Fruit fly (Drosophila melanogaster) whole organism, embryonic: ENCODE data around the gene ATPsynB.
A peak's percentile ranks its signal among the peaks of the same experiment; 100 is the strongest.

Source experiments
- Aef1 ChIP-seq: fragments of 200-800 bp; sonication (Bioruptor generic); IDR thresholded peaks from 3 replicates; pipeline ENCODE4 v1.3.6; 2022; ENCODE audit warnings: missing biosample characterization, missing genetic modification characterization
- Blimp-1 ChIP-seq: fragments of 200-800 bp; sonication (Bioruptor generic); optimal IDR thresholded peaks from 3 replicates; lab custom pipeline; 2018; ENCODE audit warnings: missing biosample characterization, missing genetic modification characterization, mild to moderate bottlenecking, moderate library complexity, missing genetic modification reagents
- CG10209 ChIP-seq: fragments of 200-800 bp; sonication (Bioruptor generic); optimal IDR thresholded peaks from 3 replicates; lab custom pipeline; 2017; ENCODE audit warnings: missing biosample characterization, mild to moderate bottlenecking, missing genetic modification characterization, missing genetic modification reagents
- CG1024 ChIP-seq: fragments of 200-800 bp; sonication (Bioruptor generic); IDR thresholded peaks from 2 replicates; pipeline ENCODE4 v1.3.6; 2022; ENCODE audit warnings: missing biosample characterization, missing genetic modification characterization
- CG10565 ChIP-seq: fragments of 200-800 bp; sonication (Bioruptor generic); optimal IDR thresholded peaks from 3 replicates; lab custom pipeline; 2016; ENCODE audit warnings: missing biosample characterization, mild to moderate bottlenecking, missing genetic modification characterization
- CG11696 ChIP-seq: fragments of 200-800 bp; sonication (Bioruptor generic); IDR thresholded peaks from 2 replicates; pipeline ENCODE4 v1.3.6; 2022; ENCODE audit warnings: missing biosample characterization, missing genetic modification characterization
- CG12104 ChIP-seq: fragments of 200-800 bp; sonication (Bioruptor generic); optimal IDR thresholded peaks from 3 replicates; lab custom pipeline; 2016; ENCODE audit warnings: missing biosample characterization, missing genetic modification characterization
- CG12219 ChIP-seq: fragments of 200-800 bp; sonication (Bioruptor generic); optimal IDR thresholded peaks from 3 replicates; lab custom pipeline; 2018; ENCODE audit warnings: missing biosample characterization, mild to moderate bottlenecking, missing genetic modification characterization
- CG12659 ChIP-seq: fragments of 200-800 bp; sonication (Bioruptor generic); optimal IDR thresholded peaks from 3 replicates; lab custom pipeline; 2017; ENCODE audit warnings: mild to moderate bottlenecking, missing biosample characterization, missing genetic modification reagents, missing genetic modification characterization
- CG15696 ChIP-seq: fragments of 200-800 bp; sonication (Bioruptor generic); optimal IDR thresholded peaks from 2 replicates; lab custom pipeline; 2019; ENCODE audit warnings: missing biosample characterization, mild to moderate bottlenecking, missing genetic modification characterization, moderate library complexity
- CG17385 ChIP-seq: fragments of 200-800 bp; sonication (Bioruptor generic); optimal IDR thresholded peaks from 3 replicates; lab custom pipeline; 2018; ENCODE audit warnings: missing biosample characterization, mild to moderate bottlenecking, missing genetic modification characterization
- CG18262 ChIP-seq: fragments of 200-800 bp; optimal IDR thresholded peaks from 3 replicates; lab custom pipeline; 2019; ENCODE audit warnings: missing biosample characterization, mild to moderate bottlenecking, missing genetic modification characterization, moderate library complexity
- CG2889 ChIP-seq: fragments of 200-800 bp; sonication (Bioruptor generic); IDR thresholded peaks from 3 replicates; pipeline ENCODE4 v1.3.6; 2022; ENCODE audit warnings: missing biosample characterization, missing genetic modification characterization
- CG3847 ChIP-seq: fragments of 200-800 bp; sonication (Bioruptor generic); IDR thresholded peaks from 2 replicates; pipeline ENCODE4 v1.3.6; 2022; ENCODE audit warnings: missing biosample characterization, missing genetic modification characterization
- CG4424 ChIP-seq: fragments of 200-800 bp; sonication (Bioruptor generic); optimal IDR thresholded peaks from 3 replicates; lab custom pipeline; 2016; ENCODE audit warnings: missing biosample characterization, missing genetic modification characterization
- CG4617 ChIP-seq: fragments of 200-800 bp; sonication (Bioruptor generic); optimal IDR thresholded peaks from 3 replicates; lab custom pipeline; 2016; ENCODE audit warnings: missing biosample characterization, missing genetic modification characterization, borderline replicate concordance
- CG6175 ChIP-seq: fragments of 200-800 bp; sonication (Bioruptor generic); IDR thresholded peaks from 3 replicates; pipeline ENCODE4 v1.3.6; 2022; ENCODE audit warnings: missing biosample characterization, missing genetic modification characterization
- CG7963 ChIP-seq: fragments of 200-800 bp; sonication (Bioruptor generic); IDR thresholded peaks from 3 replicates; pipeline ENCODE4 v1.3.6; 2022; ENCODE audit warnings: missing biosample characterization, missing genetic modification characterization; ENCODE audit not compliant: partially characterized antibody
- CG8478 ChIP-seq: fragments of >200 bp; optimal IDR thresholded peaks from 2 replicates; lab custom pipeline; 2018
- CG9609 ChIP-seq: fragments of 200-800 bp; sonication (Bioruptor generic); optimal IDR thresholded peaks from 3 replicates; lab custom pipeline; 2016; ENCODE audit warnings: missing biosample characterization, missing genetic modification characterization
- CG9817 ChIP-seq: fragments of 200-800 bp; sonication (Bioruptor generic); optimal IDR thresholded peaks from 2 replicates; lab custom pipeline; 2018; ENCODE audit warnings: missing biosample characterization, mild to moderate bottlenecking, missing genetic modification characterization, moderate library complexity
- D19A ChIP-seq: fragments of 200-800 bp; optimal IDR thresholded peaks from 3 replicates; lab custom pipeline; 2019; ENCODE audit warnings: missing biosample characterization, mild to moderate bottlenecking, missing genetic modification characterization, moderate library complexity
- Doc2 ChIP-seq: fragments of 200-800 bp; sonication (Bioruptor generic); IDR thresholded peaks from 2 replicates; pipeline ENCODE4 v1.3.6; 2022; ENCODE audit warnings: missing biosample characterization, missing genetic modification characterization
- Ets65A ChIP-seq: fragments of 200-800 bp; sonication (Bioruptor generic); peaks from one replicate; lab custom pipeline; 2016; ENCODE audit warnings: missing biosample characterization, missing genetic modification characterization
- Ets97D ChIP-seq: fragments of 200-800 bp; sonication (Bioruptor generic); optimal IDR thresholded peaks from 3 replicates; lab custom pipeline; 2016; ENCODE audit warnings: missing biosample characterization, missing genetic modification characterization
- Lim3 ChIP-seq: fragments of 200-800 bp; sonication (Bioruptor generic); IDR thresholded peaks from 2 replicates; pipeline ENCODE4 v1.3.6; 2022; ENCODE audit warnings: missing biosample characterization, missing genetic modification characterization
- Med ChIP-seq: fragments of 200-800 bp; sonication (Bioruptor generic); peaks from one replicate; lab custom pipeline; 2016; ENCODE audit warnings: missing biosample characterization, missing genetic modification characterization, mild to moderate bottlenecking, inconsistent platforms, moderate library complexity
- Mes4 ChIP-seq: fragments of 200-800 bp; sonication (Bioruptor generic); optimal IDR thresholded peaks from 2 replicates; lab custom pipeline; 2016; ENCODE audit warnings: missing biosample characterization, missing genetic modification characterization
- NFAT ChIP-seq: fragments of 200-800 bp; sonication (Bioruptor generic); IDR thresholded peaks from 2 replicates; pipeline ENCODE4 v1.3.6; 2022; ENCODE audit warnings: missing biosample characterization, missing genetic modification characterization
- Oaz ChIP-seq: fragments of 200-800 bp; sonication (Bioruptor generic); IDR thresholded peaks from 2 replicates; pipeline ENCODE4 v1.3.6; 2022; ENCODE audit warnings: missing biosample characterization, missing genetic modification characterization
- Pdp1 ChIP-seq, 2 experiments: fragments of 200-800 bp; sonication (Bioruptor generic); optimal IDR thresholded peaks; 3 replicates each; lab custom pipeline; 2016; ENCODE audit warnings: missing biosample characterization in 2 of 2, missing genetic modification characterization in 2 of 2, mild to moderate bottlenecking in 1 of 2, moderate library complexity in 1 of 2
- Sox102F ChIP-seq: fragments of 200-800 bp; sonication (Bioruptor generic); optimal IDR thresholded peaks from 2 replicates; lab custom pipeline; 2018; ENCODE audit warnings: missing biosample characterization, mild to moderate bottlenecking, missing genetic modification characterization, moderate library complexity
- Spps ChIP-seq: fragments of 200-800 bp; sonication (Bioruptor generic); optimal IDR thresholded peaks from 2 replicates; lab custom pipeline; 2018; ENCODE audit warnings: missing biosample characterization, mild to moderate bottlenecking, missing genetic modification characterization
- ac ChIP-seq: fragments of 200-800 bp; sonication (Bioruptor generic); optimal IDR thresholded peaks from 3 replicates; lab custom pipeline; 2017; ENCODE audit warnings: missing biosample characterization, mild to moderate bottlenecking, missing genetic modification characterization
- crp ChIP-seq, 2 experiments: fragments of 200-800 bp; sonication (Bioruptor generic); optimal IDR thresholded peaks; 2 replicates in 1 of 2; 3 replicates in 1 of 2; lab custom pipeline; 2017; ENCODE audit warnings: missing biosample characterization in 2 of 2, missing genetic modification characterization in 2 of 2, mild to moderate bottlenecking in 1 of 2, moderate library complexity in 1 of 2
- cwo ChIP-seq: fragments of 200-800 bp; sonication (Bioruptor generic); optimal IDR thresholded peaks from 3 replicates; lab custom pipeline; 2017; ENCODE audit warnings: missing biosample characterization, missing genetic modification characterization, mild to moderate bottlenecking, moderate library complexity, missing genetic modification reagents
- da ChIP-seq: fragments of 200-800 bp; sonication (Bioruptor generic); optimal IDR thresholded peaks from 2 replicates; lab custom pipeline; 2016; ENCODE audit warnings: missing biosample characterization, missing genetic modification characterization
- dysf ChIP-seq: fragments of 200-800 bp; sonication (Bioruptor generic); IDR thresholded peaks from 3 replicates; pipeline ENCODE4 v1.3.6; 2022; ENCODE audit warnings: missing biosample characterization, missing genetic modification characterization
- ftz-f1 ChIP-seq: fragments of 200-800 bp; sonication (Bioruptor generic); optimal IDR thresholded peaks from 2 replicates; lab custom pipeline; 2016; ENCODE audit warnings: missing biosample characterization, missing genetic modification characterization
- grn ChIP-seq: fragments of 200-800 bp; sonication (Bioruptor generic); optimal IDR thresholded peaks from 3 replicates; lab custom pipeline; 2017; ENCODE audit warnings: missing biosample characterization, missing genetic modification characterization
- jing ChIP-seq: fragments of 200-800 bp; sonication (Bioruptor generic); optimal IDR thresholded peaks from 2 replicates; lab custom pipeline; 2018; ENCODE audit warnings: missing biosample characterization, mild to moderate bottlenecking, missing genetic modification characterization
- lov ChIP-seq, 2 experiments: fragments of 200-800 bp in 1 of 2; fragments of >200 bp in 1 of 2; sonication (Bioruptor generic) in 1 of 2; IDR thresholded peaks in 1 of 2; optimal IDR thresholded peaks in 1 of 2; 2 replicates in 1 of 2; 3 replicates in 1 of 2; pipeline versions ENCODE4 v1.3.6 to Lab custom; 2017 to 2022; ENCODE audit warnings: missing biosample characterization in 1 of 2, missing genetic modification characterization in 1 of 2
- pb ChIP-seq: fragments of 200-800 bp; sonication (Bioruptor generic); optimal IDR thresholded peaks from 3 replicates; lab custom pipeline; 2016; ENCODE audit warnings: missing biosample characterization, missing genetic modification characterization
- peb ChIP-seq: fragments of 200-800 bp; sonication (Bioruptor generic); IDR thresholded peaks from 2 replicates; pipeline ENCODE4 v1.3.6; 2022; ENCODE audit warnings: missing biosample characterization, missing genetic modification characterization
- pnt ChIP-seq: fragments of 200-800 bp; sonication (Bioruptor generic); optimal IDR thresholded peaks from 3 replicates; lab custom pipeline; 2016; ENCODE audit warnings: missing biosample characterization, missing genetic modification characterization
- run ChIP-seq: fragments of 200-800 bp; sonication (Bioruptor generic); optimal IDR thresholded peaks from 3 replicates; lab custom pipeline; 2018; ENCODE audit warnings: missing biosample characterization, mild to moderate bottlenecking, missing genetic modification characterization
- tx ChIP-seq: fragments of 200-800 bp; sonication (Bioruptor generic); optimal IDR thresholded peaks from 2 replicates; lab custom pipeline; 2016; ENCODE audit warnings: missing biosample characterization, missing genetic modification characterization
- zfh1 ChIP-seq: fragments of 200-800 bp; sonication (Bioruptor generic); IDR thresholded peaks from 3 replicates; pipeline ENCODE4 v1.3.6; 2022; ENCODE audit warnings: missing biosample characterization, missing genetic modification characterization

ATPsynB gene

DNA sequence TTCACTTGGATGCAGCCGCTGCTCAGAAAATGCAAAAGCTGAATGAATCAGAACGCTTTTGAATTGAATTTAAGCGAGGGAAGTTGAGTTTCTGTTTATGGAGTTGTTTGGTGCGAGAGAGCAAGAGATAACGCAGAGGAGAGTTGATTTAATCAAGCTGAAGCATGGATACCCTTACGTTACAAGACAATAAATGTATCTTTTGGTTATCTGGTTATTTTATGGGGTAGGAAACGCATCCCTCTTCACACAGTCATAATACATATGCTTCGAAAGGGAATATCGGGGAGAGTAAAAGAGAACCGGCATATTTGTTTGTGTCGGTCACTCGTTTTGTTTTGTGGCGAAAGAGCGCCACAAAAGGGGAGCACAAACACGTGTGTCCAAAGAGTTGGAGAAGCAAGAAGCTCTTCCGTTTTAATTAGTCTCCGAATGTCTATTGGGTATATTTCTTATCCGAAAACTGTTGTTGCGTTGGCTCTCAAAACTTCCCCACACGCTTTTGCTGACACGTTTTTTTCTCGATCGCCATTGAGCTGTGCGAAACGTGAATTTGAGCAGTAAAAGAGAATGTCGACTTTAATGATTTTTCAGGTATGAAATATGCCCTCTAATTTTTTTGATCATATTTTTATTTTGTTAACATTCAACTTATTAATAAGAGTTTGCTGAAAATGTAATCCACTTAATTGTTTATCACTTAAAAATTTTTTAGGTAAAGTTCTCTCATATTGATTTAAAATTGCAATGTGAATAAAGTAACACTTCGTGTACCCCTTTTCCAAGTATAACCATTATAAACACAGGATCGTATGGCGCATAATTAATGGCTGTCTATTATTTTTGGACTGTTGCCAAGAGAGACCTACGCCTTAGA, 32.9 kb upstream of the ATPsynB start, which contains the start of gene Prps (continued):
- peak; percentile 67 for TF ChIP-seq CG12104 (GFP tag; lab: Kevin White, UChicago)
- TF ChIP-seq CG10565 (GFP tag; lab: Kevin White, UChicago) = no peak
- TF ChIP-seq CG17385 (GFP tag; lab: Kevin White, UChicago) = peak; percentile 75
- TF ChIP-seq zfh1 (GFP tag; lab: Robert Waterston, UW) = peak; percentile 92
- TF ChIP-seq CG11696 (GFP tag; lab: Robert Waterston, UW) = peak; percentile 73
- TF ChIP-seq da = peak; percentile 46
- TF ChIP-seq Ets97D (GFP tag; lab: Kevin White, UChicago) = peak; percentile 41
- TF ChIP-seq CG15696 (tag; lab: Kevin White, UChicago) = no peak
- peak; percentile 36 for TF ChIP-seq jing
- peak; percentile 75 to 87 for TF ChIP-seq Pdp1 (GFP tag; optimal IDR thresholded peaks at IDR 0.05; lab: Kevin White, UChicago)
- peak; percentile 88 for TF ChIP-seq NFAT
- TF ChIP-seq CG18262 (tag; lab: Kevin White, UChicago) = peak; percentile 71
- no peak for TF ChIP-seq lov (optimal IDR thresholded peaks at IDR 0.05; lab: Kevin White, UChicago)
- peak; percentile 78; the same call in 2 of the 3 replicates for TF ChIP-seq lov (GFP tag; IDR thresholded peaks at IDR 0.05; lab: Robert Waterston, UW)
- peak; percentile 97 for TF ChIP-seq Med (GFP tag; lab: Kevin White, UChicago)
- TF ChIP-seq ftz-f1 (GFP tag; lab: Kevin White, UChicago) = no peak
- peak; percentile 60 for TF ChIP-seq CG3847
- peak; percentile 8 for TF ChIP-seq CG10209 (GFP tag; lab: Kevin White, UChicago)
- TF ChIP-seq grn = peak; percentile 52
- TF ChIP-seq Doc2 (GFP tag; lab: Robert Waterston, UW) = no peak
- TF ChIP-seq CG2889 (GFP tag; lab: Robert Waterston, UW) = peak; percentile 52; the same call in 1 of the 3 replicates
- peak; percentile 62 for TF ChIP-seq Sox102F (GFP tag; lab: Kevin White, UChicago)
- TF ChIP-seq crp (GFP tag; optimal IDR thresholded peaks at IDR 0.05; lab: Kevin White, UChicago) = peak in 1 of 2 experiments; percentile 7
- TF ChIP-seq cwo (GFP tag; lab: Kevin White, UChicago) = peak; percentile 99
- no peak for TF ChIP-seq Lim3 (GFP tag; lab: Robert Waterston, UW)
- TF ChIP-seq run (tag; lab: Kevin White, UChicago) = peak; percentile 59
- peak; percentile 74 for TF ChIP-seq pnt
- TF ChIP-seq CG12659 (GFP tag; lab: Kevin White, UChicago) = peak; percentile 48
- TF ChIP-seq CG6175 = peak; percentile 77; the same call in 2 of the 3 replicates
- no peak for TF ChIP-seq Spps
- peak; percentile 80 for TF ChIP-seq pb (GFP tag; lab: Kevin White, UChicago)
- TF ChIP-seq tx = peak; percentile 58
- TF ChIP-seq Aef1 = peak; percentile 68; the same call in 2 of the 3 replicates
- TF ChIP-seq CG4424 = peak; percentile 76
- peak; percentile 66 for TF ChIP-seq peb (GFP tag; lab: Robert Waterston, UW)
- TF ChIP-seq CG7963 = no peak
- TF ChIP-seq CG9817 (tag; lab: Kevin White, UChicago) = peak; percentile 52
- peak; percentile 94 for TF ChIP-seq Ets65A (GFP tag; lab: Kevin White, UChicago)
- no peak for TF ChIP-seq CG8478 (lab: Kevin White, UChicago)
- peak; percentile 72 for TF ChIP-seq CG9609 (GFP tag; lab: Kevin White, UChicago)
- TF ChIP-seq D19A = peak; percentile 100
- peak; percentile 74; the same call in 1 of the 2 replicates for TF ChIP-seq CG1024
- no peak; the same call in 1 of the 2 replicates for TF ChIP-seq Oaz (GFP tag; lab: Robert Waterston, UW)
- peak; percentile 72 for TF ChIP-seq Blimp-1
- peak; percentile 17 for TF ChIP-seq CG4617 (GFP tag; lab: Kevin White, UChicago)
- peak; percentile 83 for TF ChIP-seq dysf (GFP tag; lab: Robert Waterston, UW)
- no peak for TF ChIP-seq ac (GFP tag; lab: Kevin White, UChicago)
- TF ChIP-seq Mes4 (GFP tag; lab: Kevin White, UChicago) = peak; percentile 74
- TF ChIP-seq CG12219 = peak; percentile 78
